Fruit fly (Drosophila melanogaster) whole organism, embryonic: Measurements from ENCODE around the gene CG43116.
A peak's percentile ranks its signal among the peaks of the same experiment; 100 is the strongest.

Source experiments
- Atf3 ChIP-seq: fragments of 200-800 bp; sonication (Bioruptor generic); optimal IDR thresholded peaks from 3 replicates; lab custom pipeline; 2016; ENCODE audit warnings: missing biosample characterization, missing genetic modification characterization
- Atf6 ChIP-seq: fragments of 200-800 bp; sonication (Bioruptor generic); IDR thresholded peaks from 2 replicates; pipeline ENCODE4 v1.3.6; 2022; ENCODE audit warnings: missing biosample characterization, missing genetic modification characterization
- Awh ChIP-seq: fragments of 200-800 bp; sonication (Bioruptor generic); IDR thresholded peaks from 2 replicates; pipeline ENCODE4, ENCODE4 v1.3.6; 2022; ENCODE audit warnings: missing biosample characterization, missing genetic modification characterization
- Bdp1 ChIP-seq: fragments of 200-800 bp; sonication (Bioruptor generic); optimal IDR thresholded peaks from 3 replicates; lab custom pipeline; 2016; ENCODE audit warnings: missing biosample characterization, missing genetic modification characterization
- CG15479 ChIP-seq: fragments of 200-800 bp; sonication (Bioruptor generic); optimal IDR thresholded peaks from 3 replicates; lab custom pipeline; 2019; ENCODE audit warnings: missing biosample characterization, mild to moderate bottlenecking, missing genetic modification characterization, moderate library complexity
- CG16779 ChIP-seq: fragments of 200-800 bp; sonication (Bioruptor generic); IDR thresholded peaks from 2 replicates; pipeline ENCODE4 v1.3.6; 2022; ENCODE audit warnings: missing biosample characterization, missing genetic modification characterization
- CG17361 ChIP-seq: fragments of 200-800 bp; sonication (Bioruptor generic); IDR thresholded peaks from 3 replicates; pipeline ENCODE4 v1.3.6; 2022; ENCODE audit warnings: missing biosample characterization, missing genetic modification characterization
- CG17385 ChIP-seq: fragments of 200-800 bp; sonication (Bioruptor generic); optimal IDR thresholded peaks from 3 replicates; lab custom pipeline; 2018; ENCODE audit warnings: missing biosample characterization, mild to moderate bottlenecking, missing genetic modification characterization
- CG18476 ChIP-seq: fragments of 200-800 bp; sonication (Bioruptor generic); optimal IDR thresholded peaks from 2 replicates; lab custom pipeline; 2016; ENCODE audit warnings: missing biosample characterization, mild to moderate bottlenecking, missing genetic modification characterization
- CG18599 ChIP-seq: fragments of 200-800 bp; sonication (Bioruptor generic); optimal IDR thresholded peaks from 3 replicates; lab custom pipeline; 2017; ENCODE audit warnings: missing biosample characterization, missing genetic modification characterization, mild to moderate bottlenecking, moderate library complexity, missing genetic modification reagents
- CG2889 ChIP-seq: fragments of 200-800 bp; sonication (Bioruptor generic); IDR thresholded peaks from 3 replicates; pipeline ENCODE4 v1.3.6; 2022; ENCODE audit warnings: missing biosample characterization, missing genetic modification characterization
- CG3281 ChIP-seq: fragments of 200-800 bp; sonication (Bioruptor generic); optimal IDR thresholded peaks from 3 replicates; lab custom pipeline; 2017; ENCODE audit warnings: missing biosample characterization, mild to moderate bottlenecking, missing genetic modification characterization
- CG4404 ChIP-seq: fragments of 200-800 bp; sonication (Bioruptor generic); IDR thresholded peaks from 2 replicates; pipeline ENCODE4 v1.3.6; 2022; ENCODE audit warnings: missing biosample characterization, missing genetic modification characterization
- CG6175 ChIP-seq: fragments of 200-800 bp; sonication (Bioruptor generic); IDR thresholded peaks from 3 replicates; pipeline ENCODE4 v1.3.6; 2022; ENCODE audit warnings: missing biosample characterization, missing genetic modification characterization
- CG6813 ChIP-seq: fragments of 200-800 bp; sonication (Bioruptor generic); optimal IDR thresholded peaks from 2 replicates; lab custom pipeline; 2017; ENCODE audit warnings: missing biosample characterization, missing genetic modification characterization, mild to moderate bottlenecking, moderate library complexity, missing genetic modification reagents
- CG7556 ChIP-seq: fragments of 200-800 bp; sonication (Bioruptor generic); optimal IDR thresholded peaks from 2 replicates; lab custom pipeline; 2017; ENCODE audit warnings: missing biosample characterization, mild to moderate bottlenecking, missing genetic modification characterization
- CG7928 ChIP-seq: fragments of 200-800 bp; sonication (Bioruptor generic); optimal IDR thresholded peaks from 2 replicates; lab custom pipeline; 2017; ENCODE audit warnings: missing biosample characterization, mild to moderate bottlenecking, missing genetic modification characterization
- CG9727 ChIP-seq: fragments of 200-800 bp; sonication (Bioruptor generic); optimal IDR thresholded peaks from 3 replicates; lab custom pipeline; 2017; ENCODE audit warnings: missing biosample characterization, mild to moderate bottlenecking, missing genetic modification characterization
- Drgx ChIP-seq: fragments of 200-800 bp; sonication (Bioruptor generic); IDR thresholded peaks from 2 replicates; pipeline ENCODE4 v1.3.6; 2022; ENCODE audit warnings: missing biosample characterization, missing genetic modification characterization
- Hr51 ChIP-seq, 2 experiments: fragments of 200-800 bp; sonication (Bioruptor generic); optimal IDR thresholded peaks; 2 replicates in 1 of 2; 3 replicates in 1 of 2; lab custom pipeline; 2016 to 2018; ENCODE audit warnings: missing biosample characterization in 2 of 2, missing genetic modification characterization in 2 of 2, mild to moderate bottlenecking in 1 of 2, moderate library complexity in 1 of 2
- Lpt ChIP-seq: fragments of >200 bp; optimal IDR thresholded peaks from 2 replicates; lab custom pipeline; 2018; ENCODE audit warnings: missing biosample characterization, missing genetic modification characterization
- MTF-1 ChIP-seq: fragments of 200-800 bp; sonication (Bioruptor generic); optimal IDR thresholded peaks from 2 replicates; lab custom pipeline; 2018; ENCODE audit warnings: missing biosample characterization, mild to moderate bottlenecking, missing genetic modification characterization, borderline replicate concordance
- Mad ChIP-seq: fragments of 200-800 bp; sonication (Bioruptor generic); optimal IDR thresholded peaks from 2 replicates; lab custom pipeline; 2016; ENCODE audit warnings: missing biosample characterization, missing genetic modification characterization
- NC2α ChIP-seq: fragments of 200-800 bp; sonication (Bioruptor generic); optimal IDR thresholded peaks from 2 replicates; lab custom pipeline; 2016; ENCODE audit warnings: missing biosample characterization, missing genetic modification characterization
- Nf-YC ChIP-seq: fragments of 200-800 bp; optimal IDR thresholded peaks from 3 replicates; lab custom pipeline; 2019; ENCODE audit warnings: missing biosample characterization, mild to moderate bottlenecking, missing genetic modification characterization, moderate library complexity
- PHDP ChIP-seq: fragments of 200-800 bp; sonication (Bioruptor generic); optimal IDR thresholded peaks from 3 replicates; lab custom pipeline; 2018; ENCODE audit warnings: missing biosample characterization, mild to moderate bottlenecking, missing genetic modification characterization, moderate library complexity
- Stat92E ChIP-seq, 3 experiments: fragments of >200 bp in 2 of 3; fragments of 200-800 bp in 1 of 3; sonication (Bioruptor generic) in 1 of 3; optimal IDR thresholded peaks; 2 replicates each; lab custom pipeline; 2017 to 2019; ENCODE audit warnings: missing biosample characterization in 3 of 3, missing genetic modification characterization in 3 of 3, mild to moderate bottlenecking in 1 of 3, moderate library complexity in 1 of 3
- ac ChIP-seq: fragments of 200-800 bp; sonication (Bioruptor generic); optimal IDR thresholded peaks from 3 replicates; lab custom pipeline; 2017; ENCODE audit warnings: missing biosample characterization, mild to moderate bottlenecking, missing genetic modification characterization
- ara ChIP-seq: fragments of 200-800 bp; sonication (Bioruptor generic); IDR thresholded peaks from 2 replicates; pipeline ENCODE4 v1.3.6; 2022; ENCODE audit warnings: missing biosample characterization, missing genetic modification characterization
- ase ChIP-seq: fragments of 200-800 bp; sonication (Bioruptor generic); IDR thresholded peaks from 3 replicates; pipeline ENCODE4 v1.3.6; 2022; ENCODE audit warnings: missing biosample characterization, missing genetic modification characterization
- bbx ChIP-seq: fragments of 200-800 bp; sonication (Bioruptor generic); IDR thresholded peaks from 2 replicates; pipeline ENCODE4 v1.3.6; 2022; ENCODE audit warnings: missing biosample characterization, missing genetic modification characterization; ENCODE audit not compliant: partially characterized antibody
- bcd ChIP-seq: fragments of 200-800 bp; sonication (Bioruptor generic); optimal IDR thresholded peaks from 2 replicates; lab custom pipeline; 2017; ENCODE audit warnings: missing biosample characterization, mild to moderate bottlenecking, missing genetic modification characterization
- br ChIP-seq: fragments of >200 bp; optimal IDR thresholded peaks from 2 replicates; lab custom pipeline; 2017
- cad ChIP-seq: fragments of >200 bp; optimal IDR thresholded peaks from 2 replicates; lab custom pipeline; 2017; ENCODE audit warnings: missing biosample characterization, missing genetic modification characterization
- ftz-f1 ChIP-seq: fragments of 200-800 bp; sonication (Bioruptor generic); optimal IDR thresholded peaks from 2 replicates; lab custom pipeline; 2016; ENCODE audit warnings: missing biosample characterization, missing genetic modification characterization
- grau ChIP-seq: fragments of 200-800 bp; optimal IDR thresholded peaks from 3 replicates; lab custom pipeline; 2019; ENCODE audit warnings: missing biosample characterization, mild to moderate bottlenecking, missing genetic modification characterization, moderate library complexity
- ham ChIP-seq: fragments of 200-800 bp; sonication (Bioruptor generic); IDR thresholded peaks from 2 replicates; pipeline ENCODE4 v1.3.6; 2022; ENCODE audit warnings: missing biosample characterization, missing genetic modification characterization
- jigr1 ChIP-seq: fragments of 200-800 bp; sonication (Bioruptor generic); IDR thresholded peaks from 3 replicates; pipeline ENCODE4 v1.3.6; 2022; ENCODE audit warnings: missing biosample characterization, missing genetic modification characterization
- klu ChIP-seq: fragments of 200-800 bp; sonication (Bioruptor generic); IDR thresholded peaks from 2 replicates; pipeline ENCODE4 v1.3.6; 2022; ENCODE audit warnings: missing biosample characterization, missing genetic modification characterization
- maf-S ChIP-seq: fragments of 200-800 bp; sonication (Bioruptor generic); optimal IDR thresholded peaks from 2 replicates; lab custom pipeline; 2016; ENCODE audit warnings: missing biosample characterization, missing genetic modification characterization
- oc ChIP-seq: fragments of 200-800 bp; sonication (Bioruptor generic); optimal IDR thresholded peaks from 2 replicates; lab custom pipeline; 2018; ENCODE audit warnings: missing biosample characterization, mild to moderate bottlenecking, missing genetic modification characterization, moderate library complexity
- org-1 ChIP-seq: fragments of 200-800 bp; sonication (Bioruptor generic); optimal IDR thresholded peaks from 2 replicates; lab custom pipeline; 2017; ENCODE audit warnings: missing biosample characterization, missing genetic modification characterization
- so ChIP-seq: fragments of 200-800 bp; sonication (Bioruptor generic); IDR thresholded peaks from 3 replicates; pipeline ENCODE4 v1.3.6; 2022; ENCODE audit warnings: missing biosample characterization, missing genetic modification characterization
- sqz ChIP-seq: fragments of 200-800 bp; sonication (Bioruptor generic); optimal IDR thresholded peaks from 3 replicates; lab custom pipeline; 2018; ENCODE audit warnings: missing biosample characterization, mild to moderate bottlenecking, missing genetic modification characterization
- tgo ChIP-seq: fragments of 200-800 bp; sonication (Bioruptor generic); IDR thresholded peaks from 3 replicates; pipeline ENCODE4 v1.3.6; 2022; ENCODE audit warnings: missing biosample characterization, missing genetic modification characterization
- tup ChIP-seq: fragments of 200-800 bp; sonication (Bioruptor generic); optimal IDR thresholded peaks from 2 replicates; lab custom pipeline; 2016; ENCODE audit warnings: missing biosample characterization, mild to moderate bottlenecking, missing genetic modification characterization, moderate library complexity
- vfl ChIP-seq: fragments of 200-800 bp; sonication (Bioruptor generic); optimal IDR thresholded peaks from 2 replicates; lab custom pipeline; 2016; ENCODE audit warnings: missing biosample characterization, missing genetic modification characterization
- wek ChIP-seq: fragments of 200-800 bp; sonication (Bioruptor generic); optimal IDR thresholded peaks from 3 replicates; lab custom pipeline; 2018; ENCODE audit warnings: missing biosample characterization, mild to moderate bottlenecking, missing genetic modification characterization, moderate library complexity
- zen2 ChIP-seq: fragments of 200-800 bp; sonication (Bioruptor generic); IDR thresholded peaks from 3 replicates; pipeline ENCODE4 v1.3.6; 2022; ENCODE audit warnings: missing biosample characterization, missing genetic modification characterization; ENCODE audit not compliant: partially characterized antibody

Gene CG43116

dm6 chr3R:26041417-26042101, 44.8 kb upstream of the CG43116 start, which contains the start of gene gro (continued):
- no peak for TF ChIP-seq ham (GFP tag; lab: Robert Waterston, UW)
- TF ChIP-seq Nf-YC (tag; lab: Kevin White, UChicago) = peak; percentile 31
- peak; percentile 26; the same call in 1 of the 3 replicates for TF ChIP-seq zen2 (GFP tag; lab: Robert Waterston, UW)
- TF ChIP-seq wek = peak; percentile 44
- TF ChIP-seq CG15479 (GFP tag; lab: Kevin White, UChicago) = peak; percentile 81
- peak; percentile 78 for TF ChIP-seq bcd (GFP tag; lab: Kevin White, UChicago)
- TF ChIP-seq grau (tag; lab: Kevin White, UChicago) = peak; percentile 61
- TF ChIP-seq CG16779 (GFP tag; lab: Robert Waterston, UW) = peak; percentile 75; the same call in 1 of the 2 replicates
- peak; percentile 83 for TF ChIP-seq maf-S (GFP tag; lab: Kevin White, UChicago)
- peak; percentile 85 for TF ChIP-seq bbx (GFP tag; lab: Robert Waterston, UW)
- TF ChIP-seq Bdp1 = peak; percentile 66
- no peak for TF ChIP-seq CG6813 (GFP tag; lab: Kevin White, UChicago)
- TF ChIP-seq ac (GFP tag; lab: Kevin White, UChicago) = no peak
- peak; percentile 65 for TF ChIP-seq tgo (GFP tag; lab: Robert Waterston, UW)
- TF ChIP-seq CG7928 (GFP tag; lab: Kevin White, UChicago) = peak; percentile 11
- peak; percentile 53 to 72 for TF ChIP-seq Hr51 (GFP tag; optimal IDR thresholded peaks at IDR 0.05; lab: Kevin White, UChicago)
- TF ChIP-seq CG18476 (GFP tag; lab: Kevin White, UChicago) = peak; percentile 73
- peak; percentile 54 for TF ChIP-seq NC2α (GFP tag; lab: Kevin White, UChicago)
- no peak for TF ChIP-seq ftz-f1 (GFP tag; lab: Kevin White, UChicago)
- TF ChIP-seq vfl (GFP tag; lab: Kevin White, UChicago) = peak; percentile 68
- no peak for TF ChIP-seq sqz (GFP tag; lab: Kevin White, UChicago)
- peak; percentile 56 for TF ChIP-seq CG3281 (GFP tag; lab: Kevin White, UChicago)
- peak; percentile 39 for TF ChIP-seq CG7556 (GFP tag; lab: Kevin White, UChicago)
- TF ChIP-seq Atf3 (GFP tag; lab: Kevin White, UChicago) = peak; percentile 56
- peak; percentile 25; the same call in 1 of the 2 replicates for TF ChIP-seq Drgx
- peak; percentile 69 for TF ChIP-seq Atf6 (GFP tag; lab: Robert Waterston, UW)
- TF ChIP-seq jigr1 (GFP tag; lab: Robert Waterston, UW) = no peak
- TF ChIP-seq Stat92E (GFP tag; optimal IDR thresholded peaks at IDR 0.05; lab: Kevin White, UChicago) = peak in 1 of 3 experiments; percentile 4
- TF ChIP-seq Mad (GFP tag; lab: Kevin White, UChicago) = peak; percentile 83
- no peak for TF ChIP-seq org-1 (GFP tag; lab: Kevin White, UChicago)
- 0 out of 2 replicates have a peak, but pooled peaks have one; percentile 22 for TF ChIP-seq klu (GFP tag; lab: Robert Waterston, UW)
- peak; percentile 26; the same call in 1 of the 2 replicates for TF ChIP-seq ara (GFP tag; lab: Robert Waterston, UW)
- TF ChIP-seq br (lab: Kevin White, UChicago) = no peak
- TF ChIP-seq CG17385 = peak; percentile 31
- peak; percentile 46 for TF ChIP-seq oc (tag; lab: Kevin White, UChicago)
- TF ChIP-seq CG9727 (GFP tag; lab: Kevin White, UChicago) = peak; percentile 51
- TF ChIP-seq PHDP = peak; percentile 21
- no peak for TF ChIP-seq so (GFP tag; lab: Robert Waterston, UW)
- TF ChIP-seq CG2889 (GFP tag; lab: Robert Waterston, UW) = no peak
- 0 out of 3 replicates have a peak, but pooled peaks have one; percentile 44 for TF ChIP-seq ase (GFP tag; lab: Robert Waterston, UW)
- TF ChIP-seq CG6175 (GFP tag; lab: Robert Waterston, UW) = 0 out of 3 replicates have a peak, but pooled peaks have one; percentile 60
- TF ChIP-seq Lpt (GFP tag; lab: Kevin White, UChicago) = no peak
- TF ChIP-seq cad = no peak
- TF ChIP-seq CG17361 (GFP tag; lab: Robert Waterston, UW) = no peak
- TF ChIP-seq MTF-1 (GFP tag; lab: Kevin White, UChicago) = peak; percentile 30
- TF ChIP-seq Awh (GFP tag; lab: Robert Waterston, UW) = no peak; the same call in 1 of the 2 replicates
- peak; percentile 39 for TF ChIP-seq tup
- peak; percentile 27; the same call in 1 of the 2 replicates for TF ChIP-seq CG4404
- TF ChIP-seq CG18599 (GFP tag; lab: Kevin White, UChicago) = peak; percentile 76
